Fruit fly (Drosophila melanogaster) whole organism, embryonic: ENCODE results near the gene FucTD.

Experiments used
- Antp ChIP-seq: fragments of 200-800 bp; sonication (Bioruptor generic); optimal IDR thresholded peaks from 3 replicates; lab custom pipeline; 2016; ENCODE audit warnings: missing biosample characterization, missing genetic modification characterization
- BEAF-32 ChIP-seq: fragments of 200-800 bp; sonication (Bioruptor generic); optimal IDR thresholded peaks from 3 replicates; lab custom pipeline; 2017; ENCODE audit warnings: missing biosample characterization, missing genetic modification characterization, mild to moderate bottlenecking, moderate library complexity, missing genetic modification reagents
- BtbVII ChIP-seq: fragments of 200-800 bp; sonication (Bioruptor generic); optimal IDR thresholded peaks from 3 replicates; lab custom pipeline; 2017; ENCODE audit warnings: missing biosample characterization, mild to moderate bottlenecking, missing genetic modification characterization
- CG12391 ChIP-seq: fragments of 200-800 bp; sonication (Bioruptor generic); optimal IDR thresholded peaks from 3 replicates; lab custom pipeline; 2018; ENCODE audit warnings: missing biosample characterization, mild to moderate bottlenecking, missing genetic modification characterization, moderate library complexity
- CG13123 ChIP-seq: fragments of 200-800 bp; sonication (Bioruptor generic); optimal IDR thresholded peaks from 2 replicates; lab custom pipeline; 2016; ENCODE audit warnings: missing biosample characterization, missing genetic modification characterization
- CG13287 ChIP-seq: fragments of 200-800 bp; sonication (Bioruptor generic); IDR thresholded peaks from 2 replicates; pipeline ENCODE4 v1.3.6; 2022; ENCODE audit warnings: missing biosample characterization, missing genetic modification characterization; ENCODE audit not compliant: partially characterized antibody
- CG14860 ChIP-seq: fragments of 200-800 bp; sonication (Bioruptor generic); IDR thresholded peaks from 3 replicates; pipeline ENCODE4 v1.3.6; 2022; ENCODE audit warnings: missing biosample characterization, missing genetic modification characterization; ENCODE audit not compliant: partially characterized antibody
- CG17829 ChIP-seq: fragments of 200-800 bp; optimal IDR thresholded peaks from 2 replicates; lab custom pipeline; 2019; ENCODE audit warnings: missing biosample characterization, mild to moderate bottlenecking, missing genetic modification characterization, moderate library complexity
- CG18262 ChIP-seq: fragments of 200-800 bp; optimal IDR thresholded peaks from 3 replicates; lab custom pipeline; 2019; ENCODE audit warnings: missing biosample characterization, mild to moderate bottlenecking, missing genetic modification characterization, moderate library complexity
- CG33213 ChIP-seq: fragments of 200-800 bp; sonication (Bioruptor generic); optimal IDR thresholded peaks from 3 replicates; lab custom pipeline; 2016; ENCODE audit warnings: missing biosample characterization, missing genetic modification characterization
- CG42726 ChIP-seq: fragments of 200-800 bp; sonication (Bioruptor generic); IDR thresholded peaks from 2 replicates; pipeline ENCODE4 v1.3.6; 2022; ENCODE audit warnings: missing biosample characterization, missing genetic modification characterization; ENCODE audit not compliant: partially characterized antibody
- CG4328 ChIP-seq: fragments of 200-800 bp; sonication (Bioruptor generic); optimal IDR thresholded peaks from 3 replicates; lab custom pipeline; 2017; ENCODE audit warnings: missing biosample characterization, missing genetic modification reagents, missing genetic modification characterization
- CG6654 ChIP-seq: fragments of 200-800 bp; sonication (Bioruptor generic); optimal IDR thresholded peaks from 2 replicates; lab custom pipeline; 2017; ENCODE audit warnings: missing biosample characterization, mild to moderate bottlenecking, missing genetic modification characterization
- CG6791 ChIP-seq: fragments of 200-800 bp; sonication (Bioruptor generic); IDR thresholded peaks from 3 replicates; pipeline ENCODE4 v1.3.6; 2022; ENCODE audit warnings: missing biosample characterization, missing genetic modification characterization; ENCODE audit not compliant: partially characterized antibody
- CG7357 ChIP-seq: fragments of 200-800 bp; sonication (Bioruptor generic); IDR thresholded peaks from 3 replicates; pipeline ENCODE4 v1.3.6; 2022; ENCODE audit warnings: missing biosample characterization, missing genetic modification characterization
- CG8478 ChIP-seq: fragments of >200 bp; optimal IDR thresholded peaks from 2 replicates; lab custom pipeline; 2018
- CG8944 ChIP-seq: fragments of 200-800 bp; sonication (Bioruptor generic); optimal IDR thresholded peaks from 3 replicates; lab custom pipeline; 2016; ENCODE audit warnings: missing biosample characterization, missing genetic modification characterization
- CkIIα-i1 ChIP-seq: fragments of 200-800 bp; sonication (Bioruptor generic); IDR thresholded peaks from 2 replicates; pipeline ENCODE4 v1.3.6; 2022; ENCODE audit warnings: missing biosample characterization, missing genetic modification characterization
- CoRest ChIP-seq: fragments of 200-800 bp; sonication (Bioruptor generic); optimal IDR thresholded peaks from 3 replicates; lab custom pipeline; 2018; ENCODE audit warnings: missing biosample characterization, mild to moderate bottlenecking, missing genetic modification characterization, moderate library complexity
- Dbx ChIP-seq: fragments of 200-800 bp; sonication (Bioruptor generic); IDR thresholded peaks from 3 replicates; pipeline ENCODE4 v1.3.6; 2022; ENCODE audit warnings: missing biosample characterization, missing genetic modification characterization
- Fer2 ChIP-seq: fragments of 200-800 bp; sonication (Bioruptor generic); optimal IDR thresholded peaks from 2 replicates; lab custom pipeline; 2018; ENCODE audit warnings: missing biosample characterization, mild to moderate bottlenecking, missing genetic modification characterization, moderate library complexity
- HHEX ChIP-seq: fragments of 200-800 bp; sonication (Bioruptor generic); optimal IDR thresholded peaks from 3 replicates; lab custom pipeline; 2017; ENCODE audit warnings: missing biosample characterization, mild to moderate bottlenecking, missing genetic modification characterization, missing genetic modification reagents
- Hmr ChIP-seq: fragments of 200-800 bp; sonication (Bioruptor generic); optimal IDR thresholded peaks from 3 replicates; lab custom pipeline; 2017; ENCODE audit warnings: mild to moderate bottlenecking, missing biosample characterization, missing genetic modification reagents, missing genetic modification characterization
- Hr51 ChIP-seq, 2 experiments: fragments of 200-800 bp; sonication (Bioruptor generic); optimal IDR thresholded peaks; 2 replicates in 1 of 2; 3 replicates in 1 of 2; lab custom pipeline; 2016 to 2018; ENCODE audit warnings: missing biosample characterization in 2 of 2, missing genetic modification characterization in 2 of 2, mild to moderate bottlenecking in 1 of 2, moderate library complexity in 1 of 2
- Jarid2 ChIP-seq: fragments of 200-800 bp; sonication (Bioruptor generic); optimal IDR thresholded peaks from 3 replicates; lab custom pipeline; 2017; ENCODE audit warnings: mild to moderate bottlenecking, missing biosample characterization, missing genetic modification reagents, missing genetic modification characterization
- Lpt ChIP-seq: fragments of >200 bp; optimal IDR thresholded peaks from 2 replicates; lab custom pipeline; 2018; ENCODE audit warnings: missing biosample characterization, missing genetic modification characterization
- Opbp ChIP-seq: fragments of 200-800 bp; sonication (Bioruptor generic); IDR thresholded peaks from 3 replicates; pipeline ENCODE4 v1.3.6; 2022; ENCODE audit warnings: missing biosample characterization, missing genetic modification characterization; ENCODE audit not compliant: partially characterized antibody
- Side ChIP-seq: fragments of 200-800 bp; sonication (Bioruptor generic); optimal IDR thresholded peaks from 2 replicates; lab custom pipeline; 2016; ENCODE audit warnings: missing biosample characterization, missing genetic modification characterization
- al ChIP-seq: fragments of 200-800 bp; sonication (Bioruptor generic); IDR thresholded peaks from 2 replicates; pipeline ENCODE4 v1.3.6; 2022; ENCODE audit warnings: missing biosample characterization, missing genetic modification characterization
- amos ChIP-seq: fragments of 200-800 bp; sonication (Bioruptor generic); IDR thresholded peaks from 2 replicates; pipeline ENCODE4 v1.3.6; 2022; ENCODE audit warnings: missing biosample characterization, missing genetic modification characterization; ENCODE audit not compliant: partially characterized antibody
- cg ChIP-seq: fragments of 200-800 bp; sonication (Bioruptor generic); optimal IDR thresholded peaks from 3 replicates; lab custom pipeline; 2019; ENCODE audit warnings: missing biosample characterization, mild to moderate bottlenecking, missing genetic modification characterization, moderate library complexity
- esg ChIP-seq: fragments of 200-800 bp; sonication (Bioruptor generic); conservative IDR thresholded peaks from 2 replicates; pipeline ENCODE4 v1.3.6; 2022; ENCODE audit warnings: missing biosample characterization, missing genetic modification characterization
- ewg ChIP-seq: fragments of 200-800 bp; sonication (Bioruptor generic); optimal IDR thresholded peaks from 3 replicates; lab custom pipeline; 2017; ENCODE audit warnings: mild to moderate bottlenecking, missing biosample characterization, missing genetic modification reagents, missing genetic modification characterization
- fd102C ChIP-seq: fragments of 200-800 bp; sonication (Bioruptor generic); optimal IDR thresholded peaks from 2 replicates; lab custom pipeline; 2018; ENCODE audit warnings: missing biosample characterization, mild to moderate bottlenecking, missing genetic modification characterization, moderate library complexity
- gce ChIP-seq: fragments of 200-800 bp; sonication (Bioruptor generic); IDR thresholded peaks from 3 replicates; pipeline ENCODE4 v1.3.6; 2022; ENCODE audit warnings: missing biosample characterization, missing genetic modification characterization
- gt ChIP-seq: fragments of 200-800 bp; sonication (Bioruptor generic); IDR thresholded peaks from 2 replicates; pipeline ENCODE4 v1.3.6; 2022; ENCODE audit warnings: missing biosample characterization, missing genetic modification characterization
- kni ChIP-seq: fragments of 200-800 bp; sonication (Bioruptor generic); optimal IDR thresholded peaks from 3 replicates; lab custom pipeline; 2017; ENCODE audit warnings: mild to moderate bottlenecking, missing biosample characterization, missing genetic modification reagents, missing genetic modification characterization
- knrl ChIP-seq: fragments of 200-800 bp; sonication (Bioruptor generic); IDR thresholded peaks from 3 replicates; pipeline ENCODE4 v1.3.6; 2022; ENCODE audit warnings: missing biosample characterization, missing genetic modification characterization; ENCODE audit not compliant: partially characterized antibody
- lmd ChIP-seq: fragments of 200-800 bp; sonication (Bioruptor generic); IDR thresholded peaks from 2 replicates; pipeline ENCODE4 v1.3.6; 2022; ENCODE audit warnings: missing biosample characterization, missing genetic modification characterization
- mld ChIP-seq: fragments of 200-800 bp; sonication (Bioruptor generic); IDR thresholded peaks from 3 replicates; pipeline ENCODE4 v1.3.6; 2022; ENCODE audit warnings: missing biosample characterization, missing genetic modification characterization; ENCODE audit not compliant: partially characterized antibody
- row ChIP-seq: fragments of 200-800 bp; sonication (Bioruptor generic); IDR thresholded peaks from 3 replicates; pipeline ENCODE4 v1.3.6; 2022; ENCODE audit warnings: missing biosample characterization, missing genetic modification characterization
- stwl ChIP-seq: fragments of 200-800 bp; sonication (Bioruptor generic); optimal IDR thresholded peaks from 3 replicates; lab custom pipeline; 2018; ENCODE audit warnings: missing biosample characterization, mild to moderate bottlenecking, missing genetic modification characterization, moderate library complexity
- tna ChIP-seq: fragments of 200-800 bp; sonication (Bioruptor generic); IDR thresholded peaks from 2 replicates; pipeline ENCODE4 v1.3.6; 2022; ENCODE audit warnings: missing biosample characterization, missing genetic modification characterization; ENCODE audit not compliant: partially characterized antibody
- zf30C ChIP-seq: fragments of 200-800 bp; sonication (Bioruptor generic); optimal IDR thresholded peaks from 3 replicates; lab custom pipeline; 2018; ENCODE audit warnings: missing biosample characterization, mild to moderate bottlenecking, missing genetic modification characterization

The FucTD gene

DNA sequence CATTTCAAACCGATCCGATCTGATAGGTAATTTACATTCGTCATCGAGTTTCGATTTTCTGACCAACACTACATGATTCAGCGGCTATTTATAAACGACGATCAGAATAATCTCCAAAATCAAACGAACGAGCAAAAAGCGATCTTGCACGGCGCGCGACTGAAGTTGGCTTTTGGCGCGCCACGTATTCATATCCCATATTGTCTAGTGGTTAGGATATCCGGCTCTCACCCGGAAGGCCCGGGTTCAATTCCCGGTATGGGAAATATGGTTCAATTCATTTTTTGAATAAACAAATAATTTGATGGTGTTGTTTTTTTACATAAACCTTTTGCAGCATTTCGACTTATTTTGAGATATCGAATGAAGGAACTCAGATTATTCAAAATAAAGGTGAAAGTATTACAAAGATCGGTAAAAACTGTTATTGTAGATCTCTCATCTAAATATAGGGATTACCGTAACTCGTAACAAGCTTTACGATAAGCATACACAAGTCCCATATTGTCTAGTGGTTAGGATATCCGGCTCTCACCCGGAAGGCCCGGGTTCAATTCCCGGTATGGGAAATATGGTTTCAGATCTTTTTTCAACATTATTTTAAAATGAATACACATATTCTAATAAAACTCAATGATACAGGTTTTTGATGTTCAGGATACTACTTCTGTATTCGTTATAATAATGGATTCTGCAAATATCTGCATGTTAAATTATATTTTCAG, 36.1 kb upstream of the FucTD start (continued):
- TF ChIP-seq CG12391 (no peak), CG6654 (no peak), Opbp (GFP tag; lab: Robert Waterston, UW) (peak; percentile 69; the same call in 2 of the 3 replicates), gt (GFP tag; lab: Robert Waterston, UW) (no peak), kni (GFP tag; lab: Kevin White, UChicago) (no peak), BEAF-32 (GFP tag; lab: Kevin White, UChicago) (no peak), BtbVII (GFP tag; lab: Kevin White, UChicago) (no peak), gce (GFP tag; lab: Robert Waterston, UW) (no peak), Lpt (no peak), al (GFP tag; lab: Robert Waterston, UW) (no peak), cg (GFP tag; lab: Kevin White, UChicago) (no peak), Side (GFP tag; lab: Kevin White, UChicago) (no peak), CG33213 (GFP tag; lab: Kevin White, UChicago) (no peak), lmd (no peak), CG13287 (GFP tag; lab: Robert Waterston, UW) (peak; percentile 30), CG42726 (GFP tag; lab: Robert Waterston, UW) (peak; percentile 29; the same call in 1 of the 2 replicates), row (GFP tag; lab: Robert Waterston, UW) (no peak), mld (no peak), Antp (no peak), ewg (no peak), CG8478 (lab: Kevin White, UChicago) (no peak), CG14860 (GFP tag; lab: Robert Waterston, UW) (peak; percentile 50; the same call in 1 of the 3 replicates), CG6791 (peak; percentile 76), CG17829 (tag; lab: Kevin White, UChicago) (no peak), Hr51 (GFP tag; optimal IDR thresholded peaks at IDR 0.05; lab: Kevin White, UChicago) (no peak), CG18262 (tag; lab: Kevin White, UChicago) (no peak), stwl (tag; lab: Kevin White, UChicago) (no peak), Dbx (GFP tag; lab: Robert Waterston, UW) (no peak), CG4328 (GFP tag; lab: Kevin White, UChicago) (no peak), tna (GFP tag; lab: Robert Waterston, UW) (peak; percentile 57), HHEX (no peak), Fer2 (tag; lab: Kevin White, UChicago) (no peak), CG13123 (GFP tag; lab: Kevin White, UChicago) (no peak), CG8944 (no peak), CG7357 (GFP tag; lab: Robert Waterston, UW) (no peak), Hmr (GFP tag; lab: Kevin White, UChicago) (no peak), amos (GFP tag; lab: Robert Waterston, UW) (peak; percentile 66), zf30C (GFP tag; lab: Kevin White, UChicago) (no peak), Jarid2 (GFP tag; lab: Kevin White, UChicago) (no peak), CkIIα-i1 (GFP tag; lab: Robert Waterston, UW) (no peak), knrl (GFP tag; lab: Robert Waterston, UW) (peak; percentile 50; the same call in 2 of the 3 replicates), CoRest (tag; lab: Kevin White, UChicago) (no peak), fd102C (GFP tag; lab: Kevin White, UChicago) (no peak), esg (GFP tag; lab: Robert Waterston, UW) (no peak)
